Fruit fly (Drosophila melanogaster): Measurements from ENCODE around the gene CG8852.

CG8852 gene

DNA sequence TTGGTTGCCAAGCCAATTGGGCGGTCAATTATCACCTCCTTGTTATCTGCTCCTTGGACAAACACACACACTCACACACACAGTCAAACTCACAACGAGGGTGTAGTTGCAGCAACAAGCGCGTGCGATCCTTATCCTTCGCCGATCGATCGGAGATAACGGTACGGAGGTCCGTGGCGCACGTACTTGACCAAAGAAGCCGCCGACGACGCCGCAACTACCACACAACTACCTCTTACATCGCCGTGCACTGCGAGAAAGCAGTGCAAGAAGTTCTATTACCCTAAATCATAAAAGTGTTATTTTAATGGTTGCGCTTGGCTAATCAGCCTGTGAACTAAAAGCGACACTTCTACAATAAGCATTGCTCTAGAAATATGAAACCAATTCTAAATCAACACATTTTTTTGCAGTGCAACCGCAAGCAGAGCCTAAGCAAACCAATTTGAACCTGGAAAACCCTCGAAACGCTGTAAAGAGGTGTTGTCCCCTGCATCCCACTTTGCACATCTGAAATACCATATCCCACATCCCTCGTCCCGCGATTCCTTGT is 8.1 kb downstream of the CG8852 start (continued):
- TF ChIP-seq hkb (optimal IDR thresholded peaks at IDR 0.05) (no peak), hkb (GFP tag; IDR thresholded peaks at IDR 0.05) (0 out of 2 replicates have a peak, but pooled peaks have one; percentile 12), CG31388 (GFP tag; optimal IDR thresholded peaks at IDR 0.05) (no peak), CG13624 (GFP tag; optimal IDR thresholded peaks at IDR 0.05) (no peak), crp (GFP tag; optimal IDR thresholded peaks at IDR 0.05) (no peak), kah (GFP tag; optimal IDR thresholded peaks at IDR 0.05) (no peak), CG6765 (GFP tag; optimal IDR thresholded peaks at IDR 0.05) (no peak), Hr78 (GFP tag; optimal IDR thresholded peaks at IDR 0.05) (no peak), CG1529 (GFP tag; optimal IDR thresholded peaks at IDR 0.05) (no peak), Asciz (GFP tag; optimal IDR thresholded peaks at IDR 0.05) (no peak), CG18011 (GFP tag; optimal IDR thresholded peaks at IDR 0.05) (no peak), zf30C (GFP tag; optimal IDR thresholded peaks at IDR 0.05) (peak; percentile 59), Antp (GFP tag; optimal IDR thresholded peaks at IDR 0.05) (peak; percentile 70), Scr (GFP tag; IDR thresholded peaks at IDR 0.05; ENCODE audit: partially characterized antibody) (no peak), Sin3A (optimal IDR thresholded peaks at IDR 0.05) (no peak), vnd (GFP tag; IDR thresholded peaks at IDR 0.05; ENCODE audit: partially characterized antibody) (no peak), Spps (tag; optimal IDR thresholded peaks at IDR 0.05) (no peak), tx (GFP tag; optimal IDR thresholded peaks at IDR 0.05) (peak; percentile 25), ap (GFP tag; IDR thresholded peaks at IDR 0.05) (no peak), Trl (optimal IDR thresholded peaks at IDR 0.05) (no peak), Trl (GFP tag; optimal IDR thresholded peaks at IDR 0.05) (peak; percentile 73), tio (GFP tag; optimal IDR thresholded peaks at IDR 0.05) (no peak), CG8478 (optimal IDR thresholded peaks at IDR 0.05) (no peak), odd (GFP tag; optimal IDR thresholded peaks at IDR 0.05) (no peak), ab (GFP tag; optimal IDR thresholded peaks at IDR 0.05) (no peak), Xrp1 (GFP tag; IDR thresholded peaks at IDR 0.05) (peak; percentile 81), z (GFP tag; IDR thresholded peaks at IDR 0.05) (no peak), CG14050 (GFP tag; IDR thresholded peaks at IDR 0.05) (no peak), cas (GFP tag; IDR thresholded peaks at IDR 0.05) (no peak), NFAT (GFP tag; IDR thresholded peaks at IDR 0.05) (no peak), CG12769 (tag; optimal IDR thresholded peaks at IDR 0.05) (no peak), HmgD (GFP tag; optimal IDR thresholded peaks at IDR 0.05) (no peak), CG4854 (GFP tag; optimal IDR thresholded peaks at IDR 0.05) (no peak), chinmo (GFP tag; IDR thresholded peaks at IDR 0.05; ENCODE audit: partially characterized antibody) (no peak), sc (optimal IDR thresholded peaks at IDR 0.05) (no peak), sc (GFP tag; optimal IDR thresholded peaks at IDR 0.05) (peak; percentile 31), CG12299 (tag; optimal IDR thresholded peaks at IDR 0.05) (no peak), CG4360 (GFP tag; IDR thresholded peaks at IDR 0.05) (0 out of 2 replicates have a peak, but pooled peaks have one; percentile 7), wek (GFP tag; optimal IDR thresholded peaks at IDR 0.05) (no peak), Bteb2 (GFP tag; optimal IDR thresholded peaks at IDR 0.05) (no peak), YL-1 (GFP tag; optimal IDR thresholded peaks at IDR 0.05) (no peak), CG2129 (GFP tag; IDR thresholded peaks at IDR 0.05; ENCODE audit: partially characterized antibody) (no peak), CG4328 (GFP tag; optimal IDR thresholded peaks at IDR 0.05) (no peak), CG17829 (tag; optimal IDR thresholded peaks at IDR 0.05) (peak; percentile 76), CG3847 (GFP tag; IDR thresholded peaks at IDR 0.05) (0 out of 2 replicates have a peak, but pooled peaks have one; percentile 9), ro (GFP tag; IDR thresholded peaks at IDR 0.05) (no peak), CG6689 (GFP tag; IDR thresholded peaks at IDR 0.05) (peak; percentile 65), NC2β (GFP tag; optimal IDR thresholded peaks at IDR 0.05) (peak; percentile 55), org-1 (GFP tag; optimal IDR thresholded peaks at IDR 0.05) (peak; percentile 24), Neu2 (GFP tag; optimal IDR thresholded peaks at IDR 0.05; ENCODE audit: borderline replicate concordance) (peak; percentile 78), Max (GFP tag; optimal IDR thresholded peaks at IDR 0.05) (peak; percentile 12), CG18619 (GFP tag; optimal IDR thresholded peaks at IDR 0.05) (no peak)

All from whole organism, embryonic.